Worm (Caenorhabditis elegans) whole organism, mixed stage, embryonic: ENCODE data around the gene cyn-4.

Experiments
- M03D4.4 ChIP-seq: sonication (generic microtip); optimal IDR thresholded peaks from 2 replicates; lab custom pipeline; 2017; ENCODE audit warnings: mild to moderate bottlenecking, missing genetic modification characterization, missing compliant biosample characterization
- bed-3 ChIP-seq: fragments of 200-800 bp; sonication (Bioruptor generic); optimal IDR thresholded peaks from 3 replicates; lab custom pipeline; 2018; ENCODE audit warnings: mild to moderate bottlenecking, missing genetic modification characterization, moderate library complexity, missing compliant biosample characterization
- blmp-1 ChIP-seq: fragments of 150-350 bp; optimal IDR thresholded peaks from 2 replicates; lab custom pipeline; 2014; ENCODE audit warnings: missing biosample characterization, missing genetic modification characterization
- ceh-39 ChIP-seq: fragments of 150-350 bp; optimal IDR thresholded peaks from 2 replicates; lab custom pipeline; 2014; ENCODE audit warnings: missing biosample characterization, missing genetic modification characterization
- ceh-43 ChIP-seq: fragments of 200-800 bp; sonication (Bioruptor generic); optimal IDR thresholded peaks from 2 replicates; lab custom pipeline; 2018; ENCODE audit warnings: mild to moderate bottlenecking, missing genetic modification characterization, moderate library complexity, missing compliant biosample characterization
- ceh-83 ChIP-seq: fragments of 200-800 bp; sonication (Bioruptor generic); optimal IDR thresholded peaks from 2 replicates; lab custom pipeline; 2018; ENCODE audit warnings: mild to moderate bottlenecking, missing genetic modification characterization, missing compliant biosample characterization
- ces-1 ChIP-seq: fragments of 150-350 bp; optimal IDR thresholded peaks from 2 replicates; lab custom pipeline; 2014; ENCODE audit warnings: missing biosample characterization, missing genetic modification reagents, missing genetic modification characterization
- cnd-1 ChIP-seq: fragments of 200-800 bp; sonication (Bioruptor generic); optimal IDR thresholded peaks from 2 replicates; lab custom pipeline; 2018; ENCODE audit warnings: mild to moderate bottlenecking, missing genetic modification characterization, missing compliant biosample characterization
- drap-1 ChIP-seq: fragments of 200-800 bp; sonication (Bioruptor generic); optimal IDR thresholded peaks from 3 replicates; lab custom pipeline; 2018; ENCODE audit warnings: mild to moderate bottlenecking, missing genetic modification characterization, missing compliant biosample characterization
- elt-1 ChIP-seq: sonication (generic microtip); optimal IDR thresholded peaks from 2 replicates; lab custom pipeline; 2017; ENCODE audit warnings: missing genetic modification characterization, mild to moderate bottlenecking, missing compliant biosample characterization, antibody characterized with exemption, moderate library complexity, borderline replicate concordance; ENCODE audit not compliant: insufficient read depth
- elt-3 ChIP-seq: fragments of 150-350 bp; optimal IDR thresholded peaks from 2 replicates; lab custom pipeline; 2014; ENCODE audit warnings: missing biosample characterization, missing genetic modification characterization
- flh-1 ChIP-seq: fragments of 200-800 bp; sonication (Bioruptor generic); optimal IDR thresholded peaks from 2 replicates; lab custom pipeline; 2018; ENCODE audit warnings: mild to moderate bottlenecking, missing genetic modification characterization, moderate library complexity, missing compliant biosample characterization
- hlh-1 ChIP-seq: fragments of 150-350 bp; optimal IDR thresholded peaks from 2 replicates; lab custom pipeline; 2014; ENCODE audit warnings: missing biosample characterization, missing genetic modification reagents, missing genetic modification characterization
- lin-13 ChIP-seq: fragments of 150-350 bp; optimal IDR thresholded peaks from 2 replicates; lab custom pipeline; 2014; ENCODE audit warnings: missing biosample characterization, missing genetic modification characterization
- lin-32 ChIP-seq: fragments of 200-800 bp; sonication (Bioruptor generic); optimal IDR thresholded peaks from 2 replicates; lab custom pipeline; 2018; ENCODE audit warnings: mild to moderate bottlenecking, missing genetic modification characterization, missing compliant biosample characterization
- lsy-2 ChIP-seq: fragments of 150-350 bp; optimal IDR thresholded peaks from 2 replicates; lab custom pipeline; 2014; ENCODE audit warnings: missing biosample characterization, missing genetic modification characterization
- mep-1 ChIP-seq: fragments of 150-350 bp; optimal IDR thresholded peaks from 2 replicates; lab custom pipeline; 2017; ENCODE audit warnings: missing biosample characterization, missing genetic modification reagents, missing genetic modification characterization, inconsistent platforms
- mls-2 ChIP-seq: sonication (generic microtip); optimal IDR thresholded peaks from 2 replicates; lab custom pipeline; 2016; ENCODE audit warnings: mild to moderate bottlenecking, missing genetic modification characterization, moderate library complexity, missing compliant biosample characterization
- nhr-12 ChIP-seq: fragments of 150-350 bp; optimal IDR thresholded peaks from 2 replicates; lab custom pipeline; 2014; ENCODE audit warnings: missing biosample characterization, missing genetic modification characterization
- nhr-2 ChIP-seq: fragments of 150-350 bp; optimal IDR thresholded peaks from 2 replicates; lab custom pipeline; 2014; ENCODE audit warnings: missing biosample characterization, missing genetic modification characterization
- nhr-237 ChIP-seq: fragments of 150-350 bp; optimal IDR thresholded peaks from 2 replicates; lab custom pipeline; 2014; ENCODE audit warnings: missing biosample characterization, missing genetic modification characterization
- nhr-28 ChIP-seq: fragments of 150-350 bp; optimal IDR thresholded peaks from 2 replicates; lab custom pipeline; 2014; ENCODE audit warnings: missing biosample characterization, missing genetic modification characterization
- pha-4 ChIP-seq: fragments of 150-350 bp; optimal IDR thresholded peaks from 2 replicates; lab custom pipeline; 2018; ENCODE audit warnings: missing biosample characterization, missing genetic modification reagents, missing genetic modification characterization
- sem-2 ChIP-seq: fragments of 200-800 bp; sonication (Bioruptor generic); optimal IDR thresholded peaks from 2 replicates; lab custom pipeline; 2018; ENCODE audit warnings: mild to moderate bottlenecking, missing genetic modification characterization, missing compliant biosample characterization
- snpc-4 ChIP-seq: fragments of 150-350 bp; optimal IDR thresholded peaks from 2 replicates; lab custom pipeline; 2014; ENCODE audit warnings: missing biosample characterization, missing genetic modification characterization
- sptf-1 ChIP-seq: sonication (generic microtip); optimal IDR thresholded peaks from 2 replicates; lab custom pipeline; 2017; ENCODE audit warnings: mild to moderate bottlenecking, missing genetic modification characterization, moderate library complexity, missing compliant biosample characterization
- tbx-8 ChIP-seq: fragments of 200-800 bp; sonication (Bioruptor generic); optimal IDR thresholded peaks from 2 replicates; lab custom pipeline; 2018; ENCODE audit warnings: mild to moderate bottlenecking, missing genetic modification characterization, moderate library complexity, missing compliant biosample characterization
- unc-120 ChIP-seq: sonication (generic microtip); optimal IDR thresholded peaks from 2 replicates; lab custom pipeline; 2017; ENCODE audit warnings: missing genetic modification characterization, missing compliant biosample characterization; ENCODE audit not compliant: poor library complexity, severe bottlenecking
- unc-39 ChIP-seq: fragments of 150-350 bp; optimal IDR thresholded peaks from 2 replicates; lab custom pipeline; 2014; ENCODE audit warnings: missing biosample characterization, missing genetic modification characterization
- unc-62 ChIP-seq: fragments of 150-350 bp; optimal IDR thresholded peaks from 2 replicates; lab custom pipeline; 2014; ENCODE audit warnings: missing biosample characterization, missing genetic modification reagents, missing genetic modification characterization
- ztf-11 ChIP-seq: fragments of 150-350 bp; optimal IDR thresholded peaks from 2 replicates; lab custom pipeline; 2014; ENCODE audit warnings: missing biosample characterization, missing genetic modification characterization

Gene cyn-4

ce11 chrII:10868670-10869246, 3.7 kb downstream of the cyn-4 start, which contains the start of the genes gmps-1 and cap-2:
Gene gmps-1 (minus strand): TSS chrII:10868720.
Gene cap-2 (plus strand): TSS chrII:10869196.
- TF ChIP-seq ztf-11 (tag; lab: Kevin White, UChicago) (no peak), unc-120 (tag; lab: Kevin White, UChicago) (peak; percentile 22), bed-3 (no peak), ces-1 (peak; percentile 68), unc-62 (GFP tag; lab: Kevin White, UChicago) (peak; percentile 22), drap-1 (GFP tag; lab: Kevin White, UChicago) (peak; percentile 31), unc-39 (tag; lab: Kevin White, UChicago) (no peak), mep-1 (tag; lab: Kevin White, UChicago) (peak; percentile 92), lsy-2 (tag; lab: Kevin White, UChicago) (peak; percentile 100), elt-1 (no peak), nhr-28 (tag; lab: Kevin White, UChicago) (no peak), sptf-1 (peak; percentile 75), nhr-237 (tag; lab: Kevin White, UChicago) (peak; percentile 86), hlh-1 (tag; lab: Kevin White, UChicago) (peak; percentile 53), nhr-12 (tag; lab: Kevin White, UChicago) (no peak), cnd-1 (no peak), ceh-83 (GFP tag; lab: Kevin White, UChicago) (no peak), blmp-1 (tag; lab: Kevin White, UChicago) (no peak), mls-2 (tag; lab: Kevin White, UChicago) (peak; percentile 51), lin-13 (tag; lab: Kevin White, UChicago) (peak; percentile 84), elt-3 (tag; lab: Kevin White, UChicago) (no peak), nhr-2 (tag; lab: Kevin White, UChicago) (peak; percentile 37), lin-32 (GFP tag; lab: Kevin White, UChicago) (no peak), ceh-39 (tag; lab: Kevin White, UChicago) (peak; percentile 72), ceh-43 (GFP tag; lab: Kevin White, UChicago) (peak; percentile 15), tbx-8 (GFP tag; lab: Kevin White, UChicago) (no peak), pha-4 (tag; lab: Kevin White, UChicago) (peak; percentile 82), sem-2 (GFP tag; lab: Kevin White, UChicago) (no peak), snpc-4 (tag; lab: Kevin White, UChicago) (no peak), M03D4.4 (tag; lab: Kevin White, UChicago) (peak; percentile 28)

ce11 chrII:10867219-10867618, 5.2 kb downstream of the cyn-4 start:
- TF ChIP-seq ces-1 (no peak), unc-120 (tag; lab: Kevin White, UChicago) (peak; percentile 43), ztf-11 (tag; lab: Kevin White, UChicago) (no peak), unc-62 (GFP tag; lab: Kevin White, UChicago) (peak; percentile 13)

- TF ChIP-seq flh-1: no peak
- peak; percentile 1 for TF ChIP-seq hlh-1 (tag; lab: Kevin White, UChicago)
- TF ChIP-seq unc-62 (GFP tag; lab: Kevin White, UChicago): no peak
- TF ChIP-seq sem-2 (GFP tag; lab: Kevin White, UChicago): no peak
Measured at ce11 chrII:10862749-10863656, 9.4 kb downstream of the cyn-4 start.
